Worm (Caenorhabditis elegans): ENCODE data around the gene Y73F8A.23.

The Y73F8A.23 gene

DNA sequence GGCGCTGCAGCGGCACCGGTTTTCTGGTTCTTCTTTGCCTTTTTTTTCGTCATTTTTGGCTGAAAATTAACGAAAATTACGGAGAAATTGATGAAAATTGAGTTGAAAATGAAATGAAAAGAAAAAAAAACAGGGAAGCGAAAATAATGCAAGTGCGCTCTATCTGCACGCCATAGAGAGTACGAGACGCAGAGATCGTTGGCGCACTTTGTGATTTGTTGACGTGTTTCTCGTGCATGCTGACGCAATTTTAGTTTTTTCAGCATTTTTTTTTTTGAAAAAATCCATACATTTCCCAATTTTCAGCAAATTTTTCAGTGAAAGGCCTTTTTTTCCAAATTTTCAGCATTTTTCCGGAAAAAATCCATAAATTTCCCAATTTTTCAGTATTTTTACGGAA, 27.0 kb upstream of the Y73F8A.23 start, which contains the start of gene ntl-11 (continued):
- TF ChIP-seq F23B12.7 (tag; optimal IDR thresholded peaks at IDR 0.05; ENCODE audit: insufficient read depth) (peak; percentile 62), ekl-4 (GFP tag; IDR thresholded peaks at IDR 0.05) (peak; percentile 96), Y56A3A.18 (GFP tag; IDR thresholded peaks at IDR 0.05) (peak; percentile 82), attf-6 (GFP tag; IDR thresholded peaks at IDR 0.05) (peak; percentile 99), cebp-1 (GFP tag; IDR thresholded peaks at IDR 0.05) (peak; percentile 24; the same call in 1 of the 2 replicates), cebp-1 (tag; optimal IDR thresholded peaks at IDR 0.05) (peak; percentile 92), hsf-1 (GFP tag; IDR thresholded peaks at IDR 0.05) (peak; percentile 89), hmg-20 (GFP tag; IDR thresholded peaks at IDR 0.05) (peak; percentile 92), athp-1 (tag; optimal IDR thresholded peaks at IDR 0.05) (peak; percentile 94), F57C9.4 (tag; optimal IDR thresholded peaks at IDR 0.05) (no peak), cebp-2 (GFP tag; IDR thresholded peaks at IDR 0.05) (peak; percentile 89; the same call in 1 of the 2 replicates), unc-62 (GFP tag; optimal IDR thresholded peaks at IDR 0.05) (no peak), gei-17 (GFP tag; optimal IDR thresholded peaks at IDR 0.05) (peak; percentile 76), K11D2.4 (GFP tag; IDR thresholded peaks at IDR 0.05) (peak; percentile 97), lin-26 (GFP tag; IDR thresholded peaks at IDR 0.05) (no peak), bed-1 (GFP tag; IDR thresholded peaks at IDR 0.05) (0 out of 2 replicates have a peak, but pooled peaks have one; percentile 88), xnd-1 (tag; optimal IDR thresholded peaks at IDR 0.05) (peak; percentile 60), let-526 (GFP tag; IDR thresholded peaks at IDR 0.05) (peak; percentile 92), akir-1 (GFP tag; optimal IDR thresholded peaks at IDR 0.05) (no peak), ama-1 (optimal IDR thresholded peaks at IDR 0.05) (no peak), ama-1 (GFP tag; optimal IDR thresholded peaks at IDR 0.05) (no peak), pbrm-1 (GFP tag; IDR thresholded peaks at IDR 0.05) (peak; percentile 98), mxl-1 (tag; optimal IDR thresholded peaks at IDR 0.05) (no peak), lsl-1 (GFP tag; optimal IDR thresholded peaks at IDR 0.05) (peak; percentile 72), ztf-3 (GFP tag; optimal IDR thresholded peaks at IDR 0.05) (peak; percentile 1), dox-1 (GFP tag; IDR thresholded peaks at IDR 0.05) (peak; percentile 96), hrde-1 (tag; optimal IDR thresholded peaks at IDR 0.05; ENCODE audit: borderline replicate concordance) (peak; percentile 36), tlf-1 (GFP tag; optimal IDR thresholded peaks at IDR 0.05) (peak; percentile 96), fkh-3 (tag; optimal IDR thresholded peaks at IDR 0.05) (no peak), F22D6.2 (tag; optimal IDR thresholded peaks at IDR 0.05) (peak; percentile 83), ztf-25 (GFP tag; IDR thresholded peaks at IDR 0.05) (no peak), nfya-1 (tag; optimal IDR thresholded peaks at IDR 0.05; ENCODE audit: borderline replicate concordance, insufficient read depth) (no peak), K12H6.12 (tag; optimal IDR thresholded peaks at IDR 0.05) (peak; percentile 81), madf-10 (tag; optimal IDR thresholded peaks at IDR 0.05) (peak; percentile 79), Y53F4B.3 (GFP tag; IDR thresholded peaks at IDR 0.05) (peak; percentile 15; the same call in 1 of the 2 replicates), repo-1 (tag; optimal IDR thresholded peaks at IDR 0.05) (peak; percentile 92), ceh-100 (GFP tag; IDR thresholded peaks at IDR 0.05) (peak; percentile 86), F49E8.2 (tag; optimal IDR thresholded peaks at IDR 0.05; ENCODE audit: insufficient read depth) (peak; percentile 92), sdz-38 (tag; optimal IDR thresholded peaks at IDR 0.05) (no peak), F37B4.10 (GFP tag; IDR thresholded peaks at IDR 0.05) (0 out of 2 replicates have a peak, but pooled peaks have one; percentile 48), rpc-1 (optimal IDR thresholded peaks at IDR 0.05) (no peak), rpc-1 (tag; optimal IDR thresholded peaks at IDR 0.05) (no peak), Y95B8A.8 (GFP tag; IDR thresholded peaks at IDR 0.05) (peak; percentile 95), madf-3 (GFP tag; IDR thresholded peaks at IDR 0.05) (peak; percentile 93), hlh-26 (GFP tag; conservative IDR thresholded peaks at IDR 0.05) (no peak), ztf-28 (GFP tag; IDR thresholded peaks at IDR 0.05) (peak; percentile 90), dpl-1 (GFP tag; optimal IDR thresholded peaks at IDR 0.05) (peak; percentile 69), lin-35 (GFP tag; optimal IDR thresholded peaks at IDR 0.05) (peak in 2 of 3 experiments; percentile 82 to 95), madf-6 (GFP tag; IDR thresholded peaks at IDR 0.05) (peak; percentile 87), sea-2 (GFP tag; IDR thresholded peaks at IDR 0.05) (no peak)

Data from whole organism, young adult.